Fruit fly (Drosophila melanogaster) whole organism, embryonic: ENCODE measurements around the gene Pde11.

Experiments
- CG10274 ChIP-seq: fragments of 200-800 bp; sonication (Bioruptor generic); optimal IDR thresholded peaks from 3 replicates; lab custom pipeline; 2017; ENCODE audit warnings: missing biosample characterization, mild to moderate bottlenecking, missing genetic modification characterization
- CG11398 ChIP-seq: fragments of 200-800 bp; sonication (Bioruptor generic); optimal IDR thresholded peaks from 2 replicates; lab custom pipeline; 2016; ENCODE audit warnings: missing biosample characterization, missing genetic modification characterization
- CG11456 ChIP-seq: fragments of 200-800 bp; sonication (Bioruptor generic); IDR thresholded peaks from 3 replicates; pipeline ENCODE4 v1.3.6; 2022; ENCODE audit warnings: missing biosample characterization, missing genetic modification characterization
- CG11695 ChIP-seq: fragments of 200-800 bp; sonication (Bioruptor generic); IDR thresholded peaks from 3 replicates; pipeline ENCODE4 v1.3.6; 2022; ENCODE audit warnings: missing biosample characterization, missing genetic modification characterization
- CG12219 ChIP-seq: fragments of 200-800 bp; sonication (Bioruptor generic); optimal IDR thresholded peaks from 3 replicates; lab custom pipeline; 2018; ENCODE audit warnings: missing biosample characterization, mild to moderate bottlenecking, missing genetic modification characterization
- CG12769 ChIP-seq: fragments of 200-800 bp; sonication (Bioruptor generic); optimal IDR thresholded peaks from 2 replicates; lab custom pipeline; 2019; ENCODE audit warnings: missing biosample characterization, mild to moderate bottlenecking, missing genetic modification characterization, moderate library complexity
- CG14014 ChIP-seq: fragments of 200-800 bp; sonication (Bioruptor generic); IDR thresholded peaks from 2 replicates; pipeline ENCODE4 v1.3.6; 2022; ENCODE audit warnings: missing biosample characterization, missing genetic modification characterization
- CG15479 ChIP-seq: fragments of 200-800 bp; sonication (Bioruptor generic); optimal IDR thresholded peaks from 3 replicates; lab custom pipeline; 2019; ENCODE audit warnings: missing biosample characterization, mild to moderate bottlenecking, missing genetic modification characterization, moderate library complexity
- CG2116 ChIP-seq: fragments of 200-800 bp; sonication (Bioruptor generic); optimal IDR thresholded peaks from 3 replicates; lab custom pipeline; 2018; ENCODE audit warnings: missing biosample characterization, mild to moderate bottlenecking, missing genetic modification characterization
- CG2202 ChIP-seq: fragments of 200-800 bp; sonication (Bioruptor generic); optimal IDR thresholded peaks from 2 replicates; lab custom pipeline; 2018; ENCODE audit warnings: missing biosample characterization, mild to moderate bottlenecking, missing genetic modification characterization
- CG30020 ChIP-seq: fragments of 200-800 bp; optimal IDR thresholded peaks from 2 replicates; lab custom pipeline; 2019; ENCODE audit warnings: missing biosample characterization, mild to moderate bottlenecking, missing genetic modification characterization, moderate library complexity
- CG31388 ChIP-seq: fragments of 200-800 bp; sonication (Bioruptor generic); optimal IDR thresholded peaks from 2 replicates; lab custom pipeline; 2016; ENCODE audit warnings: missing biosample characterization, missing genetic modification characterization
- CG42726 ChIP-seq: fragments of 200-800 bp; sonication (Bioruptor generic); IDR thresholded peaks from 2 replicates; pipeline ENCODE4 v1.3.6; 2022; ENCODE audit warnings: missing biosample characterization, missing genetic modification characterization; ENCODE audit not compliant: partially characterized antibody
- CG7556 ChIP-seq: fragments of 200-800 bp; sonication (Bioruptor generic); optimal IDR thresholded peaks from 2 replicates; lab custom pipeline; 2017; ENCODE audit warnings: missing biosample characterization, mild to moderate bottlenecking, missing genetic modification characterization
- CG7963 ChIP-seq: fragments of 200-800 bp; sonication (Bioruptor generic); IDR thresholded peaks from 3 replicates; pipeline ENCODE4 v1.3.6; 2022; ENCODE audit warnings: missing biosample characterization, missing genetic modification characterization; ENCODE audit not compliant: partially characterized antibody
- CG9727 ChIP-seq: fragments of 200-800 bp; sonication (Bioruptor generic); optimal IDR thresholded peaks from 3 replicates; lab custom pipeline; 2017; ENCODE audit warnings: missing biosample characterization, mild to moderate bottlenecking, missing genetic modification characterization
- CG9797 ChIP-seq: fragments of 200-800 bp; sonication (Bioruptor generic); optimal IDR thresholded peaks from 3 replicates; lab custom pipeline; 2018; ENCODE audit warnings: missing biosample characterization, mild to moderate bottlenecking, missing genetic modification characterization
- CrebB ChIP-seq: fragments of 200-800 bp; sonication (Bioruptor generic); optimal IDR thresholded peaks from 3 replicates; lab custom pipeline; 2018; ENCODE audit warnings: missing biosample characterization, mild to moderate bottlenecking, missing genetic modification characterization
- Dad ChIP-seq: fragments of 200-800 bp; sonication (Bioruptor generic); optimal IDR thresholded peaks from 3 replicates; lab custom pipeline; 2016; ENCODE audit warnings: missing biosample characterization, missing genetic modification characterization
- Deaf1 ChIP-seq: fragments of 200-800 bp; optimal IDR thresholded peaks from 3 replicates; lab custom pipeline; 2019; ENCODE audit warnings: missing biosample characterization, mild to moderate bottlenecking, missing genetic modification characterization, moderate library complexity
- Elba2 ChIP-seq: fragments of 200-800 bp; sonication (Bioruptor generic); optimal IDR thresholded peaks from 3 replicates; lab custom pipeline; 2016; ENCODE audit warnings: missing biosample characterization, missing genetic modification characterization
- Ets65A ChIP-seq: fragments of 200-800 bp; sonication (Bioruptor generic); peaks from one replicate; lab custom pipeline; 2016; ENCODE audit warnings: missing biosample characterization, missing genetic modification characterization
- HHEX ChIP-seq: fragments of 200-800 bp; sonication (Bioruptor generic); optimal IDR thresholded peaks from 3 replicates; lab custom pipeline; 2017; ENCODE audit warnings: missing biosample characterization, mild to moderate bottlenecking, missing genetic modification characterization, missing genetic modification reagents
- HLH4C ChIP-seq: fragments of 200-800 bp; sonication (Bioruptor generic); IDR thresholded peaks from 3 replicates; pipeline ENCODE4 v1.3.6; 2022; ENCODE audit warnings: missing biosample characterization, missing genetic modification characterization; ENCODE audit not compliant: partially characterized antibody
- Hmr ChIP-seq: fragments of 200-800 bp; sonication (Bioruptor generic); optimal IDR thresholded peaks from 3 replicates; lab custom pipeline; 2017; ENCODE audit warnings: mild to moderate bottlenecking, missing biosample characterization, missing genetic modification reagents, missing genetic modification characterization
- Meics ChIP-seq: fragments of 200-800 bp; sonication (Bioruptor generic); optimal IDR thresholded peaks from 2 replicates; lab custom pipeline; 2017; ENCODE audit warnings: missing biosample characterization, mild to moderate bottlenecking, missing genetic modification characterization
- Side ChIP-seq: fragments of 200-800 bp; sonication (Bioruptor generic); optimal IDR thresholded peaks from 2 replicates; lab custom pipeline; 2016; ENCODE audit warnings: missing biosample characterization, missing genetic modification characterization
- Spps ChIP-seq: fragments of 200-800 bp; sonication (Bioruptor generic); optimal IDR thresholded peaks from 2 replicates; lab custom pipeline; 2018; ENCODE audit warnings: missing biosample characterization, mild to moderate bottlenecking, missing genetic modification characterization
- YL-1 ChIP-seq: fragments of 200-800 bp; sonication (Bioruptor generic); optimal IDR thresholded peaks from 3 replicates; lab custom pipeline; 2017; ENCODE audit warnings: missing biosample characterization, mild to moderate bottlenecking, missing genetic modification characterization
- ac ChIP-seq: fragments of 200-800 bp; sonication (Bioruptor generic); optimal IDR thresholded peaks from 3 replicates; lab custom pipeline; 2017; ENCODE audit warnings: missing biosample characterization, mild to moderate bottlenecking, missing genetic modification characterization
- ato ChIP-seq: fragments of 200-800 bp; sonication (Bioruptor generic); IDR thresholded peaks from 2 replicates; pipeline ENCODE4 v1.3.6; 2022; ENCODE audit warnings: missing biosample characterization, missing genetic modification characterization; ENCODE audit not compliant: partially characterized antibody
- bab2 ChIP-seq: fragments of 200-800 bp; sonication (Bioruptor generic); optimal IDR thresholded peaks from 2 replicates; lab custom pipeline; 2016; ENCODE audit warnings: missing biosample characterization, missing genetic modification characterization
- btn ChIP-seq: fragments of 200-800 bp; sonication (Bioruptor generic); optimal IDR thresholded peaks from 2 replicates; lab custom pipeline; 2016; ENCODE audit warnings: missing biosample characterization, missing genetic modification characterization
- caup ChIP-seq: fragments of 200-800 bp; sonication (Bioruptor generic); optimal IDR thresholded peaks from 3 replicates; lab custom pipeline; 2017; ENCODE audit warnings: missing biosample characterization, mild to moderate bottlenecking, missing genetic modification characterization, moderate library complexity; ENCODE audit not compliant: severe bottlenecking
- cwo ChIP-seq: fragments of 200-800 bp; sonication (Bioruptor generic); optimal IDR thresholded peaks from 3 replicates; lab custom pipeline; 2017; ENCODE audit warnings: missing biosample characterization, missing genetic modification characterization, mild to moderate bottlenecking, moderate library complexity, missing genetic modification reagents
- dmrt11E ChIP-seq: fragments of 200-800 bp; sonication (Bioruptor generic); optimal IDR thresholded peaks from 3 replicates; lab custom pipeline; 2018; ENCODE audit warnings: missing biosample characterization, mild to moderate bottlenecking, missing genetic modification characterization, moderate library complexity
- eve ChIP-seq, 2 experiments: fragments of >200 bp; optimal IDR thresholded peaks; 2 replicates each; lab custom pipeline; 2017; ENCODE audit warnings: missing biosample characterization in 2 of 2, missing genetic modification characterization in 2 of 2
- gro ChIP-seq: fragments of 200-800 bp; sonication (Bioruptor generic); optimal IDR thresholded peaks from 2 replicates; lab custom pipeline; 2016; ENCODE audit warnings: missing biosample characterization, missing genetic modification characterization
- hth ChIP-seq: fragments of >200 bp; optimal IDR thresholded peaks from 2 replicates; lab custom pipeline; 2017; ENCODE audit warnings: inconsistent platforms
- ken ChIP-seq: fragments of 200-800 bp; sonication (Bioruptor generic); IDR thresholded peaks from 3 replicates; pipeline ENCODE4 v1.3.6; 2022; ENCODE audit warnings: missing biosample characterization, missing genetic modification characterization
- mld ChIP-seq: fragments of 200-800 bp; sonication (Bioruptor generic); IDR thresholded peaks from 3 replicates; pipeline ENCODE4 v1.3.6; 2022; ENCODE audit warnings: missing biosample characterization, missing genetic modification characterization; ENCODE audit not compliant: partially characterized antibody
- nau ChIP-seq: fragments of 200-800 bp; sonication (Bioruptor generic); optimal IDR thresholded peaks from 3 replicates; lab custom pipeline; 2017; ENCODE audit warnings: missing biosample characterization, mild to moderate bottlenecking, missing genetic modification characterization, missing genetic modification reagents
- sc ChIP-seq, 3 experiments: fragments of >200 bp in 2 of 3; fragments of 200-800 bp in 1 of 3; sonication (Bioruptor generic) in 1 of 3; optimal IDR thresholded peaks; 2 replicates in 2 of 3; 3 replicates in 1 of 3; lab custom pipeline; 2017; ENCODE audit warnings: mild to moderate bottlenecking in 1 of 3, missing biosample characterization in 1 of 3, missing genetic modification characterization in 1 of 3, missing genetic modification reagents in 1 of 3
- sens-2 ChIP-seq: fragments of 200-800 bp; sonication (Bioruptor generic); IDR thresholded peaks from 2 replicates; pipeline ENCODE4 v1.3.6; 2022; ENCODE audit warnings: missing biosample characterization, missing genetic modification characterization
- sqz ChIP-seq: fragments of 200-800 bp; sonication (Bioruptor generic); optimal IDR thresholded peaks from 3 replicates; lab custom pipeline; 2018; ENCODE audit warnings: missing biosample characterization, mild to moderate bottlenecking, missing genetic modification characterization
- unpg ChIP-seq: fragments of 200-800 bp; sonication (Bioruptor generic); optimal IDR thresholded peaks from 3 replicates; lab custom pipeline; 2018; ENCODE audit warnings: missing biosample characterization, mild to moderate bottlenecking, missing genetic modification characterization, moderate library complexity
- zen ChIP-seq: fragments of 200-800 bp; sonication (Bioruptor generic); optimal IDR thresholded peaks from 3 replicates; lab custom pipeline; 2018; ENCODE audit warnings: missing biosample characterization, mild to moderate bottlenecking, missing genetic modification characterization, moderate library complexity

Pde11 gene

dm6 chr2L:18626987-18627386, 36.8 kb upstream of the Pde11 start (continued):
- TF ChIP-seq YL-1 (GFP tag; lab: Kevin White, UChicago): peak; percentile 75
- peak in 1 of 2 experiments; percentile 72 for TF ChIP-seq eve (GFP tag; optimal IDR thresholded peaks at IDR 0.05; lab: Kevin White, UChicago)
- no peak for TF ChIP-seq Elba2
- TF ChIP-seq Deaf1 (tag; lab: Kevin White, UChicago): peak; percentile 38
- TF ChIP-seq cwo: peak; percentile 83
- TF ChIP-seq CG12219 (GFP tag; lab: Kevin White, UChicago): peak; percentile 68
- peak; percentile 34 for TF ChIP-seq Spps (tag; lab: Kevin White, UChicago)
- peak; percentile 78 for TF ChIP-seq Ets65A (GFP tag; lab: Kevin White, UChicago)

dm6 chr2L:18625470-18625869, 35.3 kb upstream of the Pde11 start:
- peak; percentile 55 for TF ChIP-seq CG2202 (tag; lab: Kevin White, UChicago)
- TF ChIP-seq btn (GFP tag; lab: Kevin White, UChicago): no peak
- TF ChIP-seq mld (GFP tag; lab: Robert Waterston, UW): no peak
- peak; percentile 21 for TF ChIP-seq CG11398 (GFP tag; lab: Kevin White, UChicago)
- peak; percentile 38 for TF ChIP-seq sqz (GFP tag; lab: Kevin White, UChicago)
- no peak for TF ChIP-seq YL-1 (GFP tag; lab: Kevin White, UChicago)
- TF ChIP-seq ken: no peak
- TF ChIP-seq sens-2 (GFP tag; lab: Robert Waterston, UW): peak; percentile 8; the same call in 1 of the 2 replicates
- TF ChIP-seq eve (GFP tag; optimal IDR thresholded peaks at IDR 0.05; lab: Kevin White, UChicago): peak in 1 of 2 experiments; percentile 32
- peak; percentile 49 for TF ChIP-seq dmrt11E (tag; lab: Kevin White, UChicago)
- no peak for TF ChIP-seq CG9797 (GFP tag; lab: Kevin White, UChicago)
- no peak for TF ChIP-seq CG2116 (GFP tag; lab: Kevin White, UChicago)
- TF ChIP-seq nau (GFP tag; lab: Kevin White, UChicago): peak; percentile 23
- peak; percentile 35 for TF ChIP-seq CG9727 (GFP tag; lab: Kevin White, UChicago)
- peak; percentile 19 for TF ChIP-seq zen (tag; lab: Kevin White, UChicago)
- peak; percentile 24 for TF ChIP-seq bab2 (GFP tag; lab: Kevin White, UChicago)
- peak; percentile 51 for TF ChIP-seq caup (GFP tag; lab: Kevin White, UChicago)
- TF ChIP-seq CG30020 (tag; lab: Kevin White, UChicago): no peak
- no peak for TF ChIP-seq Dad (GFP tag; lab: Kevin White, UChicago)
- TF ChIP-seq Hmr (GFP tag; lab: Kevin White, UChicago): no peak
- peak; percentile 9 for TF ChIP-seq HHEX
- peak; percentile 16 for TF ChIP-seq CG12769 (tag; lab: Kevin White, UChicago)
- peak; percentile 33; the same call in 1 of the 2 replicates for TF ChIP-seq CG14014 (GFP tag; lab: Robert Waterston, UW)
- no peak for TF ChIP-seq HLH4C
- no peak for TF ChIP-seq CG31388 (GFP tag; lab: Kevin White, UChicago)
- peak; percentile 9 for TF ChIP-seq CG7556 (GFP tag; lab: Kevin White, UChicago)
- TF ChIP-seq CG42726: no peak
- TF ChIP-seq sc (optimal IDR thresholded peaks at IDR 0.05; lab: Kevin White, UChicago): no peak
- TF ChIP-seq sc (GFP tag; optimal IDR thresholded peaks at IDR 0.05; lab: Kevin White, UChicago): peak; percentile 34
- TF ChIP-seq Side (GFP tag; lab: Kevin White, UChicago): peak; percentile 14
- TF ChIP-seq ac (GFP tag; lab: Kevin White, UChicago): peak; percentile 54
- no peak for TF ChIP-seq ato
- peak; percentile 31 for TF ChIP-seq unpg (GFP tag; lab: Kevin White, UChicago)
- TF ChIP-seq CG10274 (GFP tag; lab: Kevin White, UChicago): no peak
- no peak for TF ChIP-seq gro (GFP tag; lab: Kevin White, UChicago)
- no peak for TF ChIP-seq hth (lab: Kevin White, UChicago)
- TF ChIP-seq CG11695 (GFP tag; lab: Robert Waterston, UW): no peak
- TF ChIP-seq Meics (GFP tag; lab: Kevin White, UChicago): peak; percentile 34
- TF ChIP-seq CG7963 (GFP tag; lab: Robert Waterston, UW): no peak
- no peak for TF ChIP-seq CrebB
- 0 out of 3 replicates have a peak, but pooled peaks have one; percentile 7 for TF ChIP-seq CG11456 (GFP tag; lab: Robert Waterston, UW)
- peak; percentile 52 for TF ChIP-seq CG15479
